Worm (Caenorhabditis elegans) whole organism, early embryonic: Measurements from ENCODE around the gene srx-90.

Experiments used
- B0310.2 ChIP-seq: sonication (generic microtip); optimal IDR thresholded peaks from 2 replicates; lab custom pipeline; 2016; ENCODE audit warnings: mild to moderate bottlenecking, missing genetic modification characterization, missing compliant biosample characterization
- F13C5.2 ChIP-seq: sonication (generic microtip); optimal IDR thresholded peaks from 2 replicates; lab custom pipeline; 2017; ENCODE audit warnings: mild to moderate bottlenecking, missing genetic modification characterization, inconsistent platforms, missing compliant biosample characterization
- aly-1 ChIP-seq: sonication (generic microtip); optimal IDR thresholded peaks from 2 replicates; lab custom pipeline; 2016; ENCODE audit warnings: missing genetic modification characterization, missing compliant biosample characterization
- ama-1 ChIP-seq: fragments of 150-350 bp; optimal IDR thresholded peaks from 2 replicates; lab custom pipeline; 2014
- ceh-13 ChIP-seq: fragments of 200-800 bp; sonication (Bioruptor generic); optimal IDR thresholded peaks from 2 replicates; lab custom pipeline; 2018; ENCODE audit warnings: mild to moderate bottlenecking, missing genetic modification characterization, missing compliant biosample characterization
- ceh-36 ChIP-seq: sonication (generic microtip); optimal IDR thresholded peaks from 2 replicates; lab custom pipeline; 2016; ENCODE audit warnings: missing genetic modification characterization, inconsistent platforms, missing compliant biosample characterization
- ets-7 ChIP-seq: sonication (generic microtip); optimal IDR thresholded peaks from 2 replicates; lab custom pipeline; 2016; ENCODE audit warnings: missing genotype, missing genetic modification characterization, missing compliant biosample characterization
- flt-1 ChIP-seq: fragments of 200-800 bp; sonication (Bioruptor generic); IDR thresholded peaks from 2 replicates; pipeline ENCODE4 v1.3.6; 2022; ENCODE audit warnings: missing genetic modification characterization, missing compliant biosample characterization
- hmbx-1 ChIP-seq: sonication (generic microtip); optimal IDR thresholded peaks from 2 replicates; lab custom pipeline; 2016; ENCODE audit warnings: mild to moderate bottlenecking, missing genetic modification characterization, missing compliant biosample characterization
- hmg-4 ChIP-seq: fragments of 200-800 bp; sonication (Bioruptor generic); optimal IDR thresholded peaks from 2 replicates; lab custom pipeline; 2018; ENCODE audit warnings: mild to moderate bottlenecking, missing genetic modification characterization, missing compliant biosample characterization
- hnd-1 ChIP-seq: sonication (generic microtip); optimal IDR thresholded peaks from 2 replicates; lab custom pipeline; 2016; ENCODE audit warnings: missing genetic modification characterization, missing compliant biosample characterization
- pes-1 ChIP-seq: fragments of 200-800 bp; sonication (Bioruptor generic); IDR thresholded peaks from 2 replicates; pipeline ENCODE4 v1.3.6; 2022; ENCODE audit warnings: missing genetic modification reagents, missing genetic modification characterization, missing compliant biosample characterization
- scrt-1 ChIP-seq: fragments of 200-800 bp; sonication (Bioruptor generic); IDR thresholded peaks from 2 replicates; pipeline ENCODE4 v1.3.6; 2022; ENCODE audit warnings: missing genetic modification characterization, missing compliant biosample characterization
- sea-1 ChIP-seq: fragments of 200-800 bp; sonication (Bioruptor generic); conservative IDR thresholded peaks from 2 replicates; pipeline ENCODE4 v1.3.6; 2022; ENCODE audit warnings: missing genetic modification characterization, missing compliant biosample characterization
- tbx-11 ChIP-seq: fragments of 200-800 bp; sonication (Bioruptor generic); IDR thresholded peaks from 2 replicates; pipeline ENCODE4 v1.3.6; 2022; ENCODE audit warnings: missing genetic modification characterization, missing compliant biosample characterization
- tbx-37 ChIP-seq: fragments of 200-800 bp; sonication (Bioruptor generic); conservative IDR thresholded peaks from 2 replicates; pipeline ENCODE4 v1.3.6; 2022; ENCODE audit warnings: missing genetic modification reagents, missing genetic modification characterization, missing compliant biosample characterization
- tra-4 ChIP-seq: sonication (generic microtip); optimal IDR thresholded peaks from 2 replicates; lab custom pipeline; 2017; ENCODE audit warnings: missing genetic modification characterization, missing compliant biosample characterization

The srx-90 gene

DNA sequence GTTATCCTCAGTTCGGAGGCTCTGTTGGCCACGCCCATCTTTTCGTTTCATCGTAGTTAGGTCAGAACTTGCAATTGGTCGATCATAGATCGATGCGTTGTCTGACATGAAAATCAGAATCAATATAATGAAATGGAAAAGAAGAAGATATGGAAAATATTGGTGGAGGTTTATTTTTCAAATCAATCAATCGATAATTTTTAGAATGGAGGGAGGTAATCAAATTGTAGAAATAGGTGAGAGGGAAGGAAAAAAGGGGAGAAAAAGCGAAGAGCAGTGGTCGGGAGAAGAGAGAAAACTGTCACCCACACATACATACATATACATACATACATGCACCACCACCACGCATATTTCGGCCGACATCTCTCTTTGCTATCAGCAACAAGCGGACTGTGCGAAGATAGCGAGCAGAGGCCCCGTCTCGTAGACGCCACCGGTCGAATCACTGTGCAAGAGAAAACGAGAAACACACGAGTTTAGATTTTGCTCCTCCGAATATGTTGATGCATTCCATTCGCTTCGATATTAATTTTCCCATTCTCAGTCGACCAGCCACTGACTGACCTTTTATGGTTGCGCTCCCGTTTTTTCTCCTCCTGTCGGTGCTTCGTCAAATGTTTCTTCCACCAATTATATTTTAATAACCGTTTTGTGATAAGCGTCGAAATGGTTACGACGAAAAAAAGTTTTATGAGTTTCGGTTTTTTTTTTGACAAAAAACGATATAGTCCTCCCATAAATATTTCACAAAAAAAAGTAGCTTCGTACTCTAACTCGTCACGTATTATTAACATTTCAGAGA is 48.5 kb downstream of the srx-90 start, which contains the start of gene F35B12.10:
Gene F35B12.10, minus strand, starts transcription at position 51 of the 805 bp plus-strand sequence.
- TF ChIP-seq F13C5.2 = no peak
- TF ChIP-seq pes-1 (GFP tag; lab: Robert Waterston, UW) = no peak
- no peak for TF ChIP-seq B0310.2 (tag; lab: Kevin White, UChicago)
- no peak for TF ChIP-seq tra-4 (tag; lab: Kevin White, UChicago)
- TF ChIP-seq ceh-13 (GFP tag; lab: Kevin White, UChicago) = no peak
- no peak for TF ChIP-seq tbx-37 (GFP tag; lab: Robert Waterston, UW)
- TF ChIP-seq tbx-11 (GFP tag; lab: Robert Waterston, UW) = no peak
- TF ChIP-seq flt-1 = no peak
- TF ChIP-seq hmbx-1 = no peak
- no peak for TF ChIP-seq hnd-1
- no peak for TF ChIP-seq scrt-1 (GFP tag; lab: Robert Waterston, UW)
- no peak for TF ChIP-seq ets-7 (tag; lab: Kevin White, UChicago)
- no peak for TF ChIP-seq hmg-4 (GFP tag; lab: Kevin White, UChicago)

- TF ChIP-seq aly-1 (no peak), flt-1 (no peak), hmg-4 (GFP tag; lab: Kevin White, UChicago) (no peak), F13C5.2 (no peak), tbx-37 (GFP tag; lab: Robert Waterston, UW) (no peak), pes-1 (GFP tag; lab: Robert Waterston, UW) (no peak), hmbx-1 (no peak), hnd-1 (no peak), ceh-13 (GFP tag; lab: Kevin White, UChicago) (no peak), tbx-11 (GFP tag; lab: Robert Waterston, UW) (no peak), ama-1 (lab: Kevin White, UChicago) (no peak), sea-1 (GFP tag; lab: Robert Waterston, UW) (no peak), tra-4 (tag; lab: Kevin White, UChicago) (no peak), ceh-36 (tag; lab: Kevin White, UChicago) (no peak), B0310.2 (tag; lab: Kevin White, UChicago) (no peak), scrt-1 (GFP tag; lab: Robert Waterston, UW) (no peak), ets-7 (tag; lab: Kevin White, UChicago) (no peak)
Observed at ce11 chrV:11631128-11631527, 50.2 kb downstream of the srx-90 start.
